Fruit fly (Drosophila melanogaster) whole organism: ENCODE results near the gene CG15571.

Experiments used
- CG8478 ChIP-seq: fragments of >200 bp; optimal IDR thresholded peaks from 2 replicates; lab custom pipeline; 2018; ENCODE audit warnings: inconsistent platforms
- psq ChIP-seq: fragments of >200 bp; optimal IDR thresholded peaks from 2 replicates; lab custom pipeline; 2017

DNA sequence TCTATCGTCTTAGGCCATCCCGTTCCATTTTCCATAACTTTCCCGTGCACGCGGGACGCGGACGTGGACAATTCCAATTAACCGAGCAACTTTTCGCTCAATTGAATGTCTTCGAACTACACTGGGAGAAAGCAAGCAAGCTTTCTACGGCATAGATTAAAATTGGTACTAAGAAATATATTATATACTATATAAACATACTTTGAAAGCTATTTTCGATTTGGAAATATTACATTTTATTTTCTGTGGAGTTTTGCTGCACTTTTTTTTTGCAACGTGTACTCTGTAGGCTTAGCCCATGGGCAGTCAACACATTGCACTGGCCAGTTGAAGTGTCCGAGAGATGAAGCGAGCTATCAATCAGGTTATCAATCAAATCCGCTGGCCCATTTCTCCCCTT, 46.7 kb downstream of the CG15571 start:
- TF ChIP-seq psq (lab: Kevin White, UChicago) (no peak), CG8478 (no peak)
